Worm (Caenorhabditis elegans) whole organism, young adult: Measurements from ENCODE around the gene Y54G2A.49.
"Not testable (repeated sequence)": the region's sequence is repeated elsewhere in the genome, so short reads cannot be mapped to it uniquely, and the experiment has no call there.

Source experiments
- ama-1 ChIP-seq, 3 experiments: fragments of 150-350 bp in 1 of 3; sonication (generic microtip) in 2 of 3; optimal IDR thresholded peaks; 2 replicates each; lab custom pipeline; 2014 to 2018; ENCODE audit warnings: missing biosample characterization in 2 of 3, missing genetic modification characterization in 2 of 3, missing genetic modification reagents in 2 of 3
- attf-3 ChIP-seq: fragments of 200-800 bp; sonication (Bioruptor generic); conservative IDR thresholded peaks from 2 replicates; pipeline ENCODE4 v1.3.6; 2022; ENCODE audit warnings: missing genetic modification reagents, missing genetic modification characterization, missing compliant biosample characterization
- hsf-1 ChIP-seq: fragments of 200-800 bp; sonication (Bioruptor generic); IDR thresholded peaks from 2 replicates; pipeline ENCODE4 v1.3.6; 2022; ENCODE audit warnings: missing genetic modification reagents, missing genetic modification characterization, missing compliant biosample characterization
- lin-35 ChIP-seq, 3 experiments: fragments of 150-350 bp in 2 of 3; sonication (generic microtip) in 1 of 3; optimal IDR thresholded peaks; 2 replicates each; lab custom pipeline; 2014 to 2018; ENCODE audit warnings: missing biosample characterization in 3 of 3, missing genetic modification characterization in 3 of 3, missing genetic modification reagents in 3 of 3
- madf-3 ChIP-seq: fragments of 200-800 bp; sonication (Bioruptor generic); IDR thresholded peaks from 2 replicates; pipeline ENCODE4 v1.3.6; 2022; ENCODE audit warnings: missing genetic modification reagents, missing genetic modification characterization, missing compliant biosample characterization
- nfyb-1 ChIP-seq: fragments of 200-800 bp; sonication (Bioruptor generic); IDR thresholded peaks from 2 replicates; pipeline ENCODE4 v1.3.6; 2022; ENCODE audit warnings: missing genetic modification reagents, missing genetic modification characterization, missing compliant biosample characterization
- nhr-120 ChIP-seq: fragments of 200-800 bp; sonication (Bioruptor generic); IDR thresholded peaks from 2 replicates; pipeline ENCODE4 v1.3.6; 2022; ENCODE audit warnings: missing genetic modification characterization, missing compliant biosample characterization
- snpc-1.3 ChIP-seq: sonication (generic microtip); optimal IDR thresholded peaks from 2 replicates; lab custom pipeline; 2017; ENCODE audit warnings: missing genetic modification characterization, mild to moderate bottlenecking, missing compliant biosample characterization, antibody characterized with exemption, moderate library complexity, missing genotype, missing genetic modification reagents; ENCODE audit not compliant: insufficient read depth

ce11 chrIV:2901463-2901862, 48.4 kb upstream of the Y54G2A.49 start:
- not testable (repeated sequence) for TF ChIP-seq nfyb-1 (GFP tag; lab: Robert Waterston, UW); snpc-1.3 (tag; lab: Kevin White, UChicago); attf-3; madf-3 (GFP tag; lab: Robert Waterston, UW); nhr-120 (GFP tag; lab: Robert Waterston, UW); hsf-1 (GFP tag; lab: Robert Waterston, UW); ama-1 (optimal IDR thresholded peaks at IDR 0.05; lab: Kevin White, UChicago); ama-1 (GFP tag; optimal IDR thresholded peaks at IDR 0.05; lab: Kevin White, UChicago); lin-35 (GFP tag; optimal IDR thresholded peaks at IDR 0.05; lab: Kevin White, UChicago)
